Fruit fly (Drosophila melanogaster) whole organism, wandering third instar larva: ENCODE data around the gene CG3081.
A peak's percentile ranks its signal among the peaks of the same experiment; 100 is the strongest.

ENCODE experiments used
- Abd-B ChIP-seq: fragments of >200 bp; optimal IDR thresholded peaks from 2 replicates; lab custom pipeline; 2017; ENCODE audit warnings: missing biosample characterization, missing genetic modification characterization
- CG32264 ChIP-seq: fragments of 200-800 bp; sonication (Bioruptor generic); optimal IDR thresholded peaks from 2 replicates; lab custom pipeline; 2016; ENCODE audit warnings: missing biosample characterization, missing genetic modification characterization
- CrebA ChIP-seq: fragments of 200-800 bp; sonication (Bioruptor generic); optimal IDR thresholded peaks from 2 replicates; lab custom pipeline; 2016; ENCODE audit warnings: missing biosample characterization, mild to moderate bottlenecking, missing genetic modification characterization, borderline replicate concordance
- Dfd ChIP-seq: fragments of >200 bp; optimal IDR thresholded peaks from 2 replicates; lab custom pipeline; 2017; ENCODE audit warnings: missing biosample characterization, missing genetic modification characterization
- HLH106 ChIP-seq: fragments of 200-800 bp; optimal IDR thresholded peaks from 3 replicates; lab custom pipeline; 2019; ENCODE audit warnings: missing biosample characterization, mild to moderate bottlenecking, missing genetic modification characterization, moderate library complexity
- Hr78 ChIP-seq: fragments of >200 bp; optimal IDR thresholded peaks from 2 replicates; lab custom pipeline; 2017; ENCODE audit warnings: missing biosample characterization, missing genetic modification characterization
- Jra ChIP-seq: sonication (Bioruptor generic); optimal IDR thresholded peaks from 2 replicates; lab custom pipeline; 2016; ENCODE audit warnings: missing biosample characterization, missing genetic modification characterization
- Mio ChIP-seq: sonication (Bioruptor generic); optimal IDR thresholded peaks from 2 replicates; lab custom pipeline; 2016; ENCODE audit warnings: missing biosample characterization, missing genetic modification characterization
- Myc ChIP-seq: fragments of >200 bp; optimal IDR thresholded peaks from 2 replicates; lab custom pipeline; 2017
- N ChIP-seq: fragments of >200 bp; optimal IDR thresholded peaks from 2 replicates; lab custom pipeline; 2018; ENCODE audit warnings: missing biosample characterization, missing external identifiers, missing genetic modification characterization
- OdsH ChIP-seq: fragments of 200-800 bp; sonication (Bioruptor generic); optimal IDR thresholded peaks from 2 replicates; lab custom pipeline; 2016; ENCODE audit warnings: missing biosample characterization, mild to moderate bottlenecking, missing genetic modification characterization
- Rel ChIP-seq, 2 experiments: fragments of 200-800 bp; sonication (Bioruptor generic) in 1 of 2; optimal IDR thresholded peaks; 2 replicates in 1 of 2; 3 replicates in 1 of 2; lab custom pipeline; 2016 to 2019; ENCODE audit warnings: mild to moderate bottlenecking in 2 of 2, missing biosample characterization in 2 of 2, missing genetic modification characterization in 2 of 2, moderate library complexity in 1 of 2
- Sp1 ChIP-seq: fragments of 200-800 bp; sonication (Bioruptor generic); optimal IDR thresholded peaks from 3 replicates; lab custom pipeline; 2019; ENCODE audit warnings: missing biosample characterization, mild to moderate bottlenecking, missing genetic modification characterization, moderate library complexity
- Vsx2 ChIP-seq: fragments of 200-300, 225-300 bp; sonication (Bioruptor generic); optimal IDR thresholded peaks from 2 replicates; lab custom pipeline; 2018; ENCODE audit warnings: missing biosample characterization, missing genetic modification characterization; ENCODE audit not compliant: partially characterized antibody
- br ChIP-seq: fragments of 200-800 bp; sonication (Bioruptor generic); optimal IDR thresholded peaks from 2 replicates; lab custom pipeline; 2016; ENCODE audit warnings: missing biosample characterization, missing genetic modification characterization
- brk ChIP-seq: fragments of 200-800 bp; sonication (Bioruptor generic); optimal IDR thresholded peaks from 2 replicates; lab custom pipeline; 2016; ENCODE audit warnings: missing biosample characterization, mild to moderate bottlenecking, missing genetic modification characterization
- dl ChIP-seq, 2 experiments: fragments of 175-275, 200-275 bp in 1 of 2; fragments of 200-275 bp in 1 of 2; sonication (Bioruptor generic); optimal IDR thresholded peaks; lab custom pipeline; 2018; ENCODE audit warnings: mild to moderate bottlenecking in 2 of 2, missing biosample characterization in 2 of 2, missing genetic modification characterization in 2 of 2, moderate library complexity in 2 of 2; ENCODE audit not compliant: partially characterized antibody in 2 of 2, insufficient read depth in 1 of 2
- dmrt93B ChIP-seq: fragments of 200-800 bp; sonication (Bioruptor generic); optimal IDR thresholded peaks from 2 replicates; lab custom pipeline; 2018; ENCODE audit warnings: missing biosample characterization, mild to moderate bottlenecking, missing genetic modification characterization
- ey ChIP-seq: fragments of 200-800 bp; sonication (Bioruptor generic); optimal IDR thresholded peaks from 2 replicates; lab custom pipeline; 2016; ENCODE audit warnings: missing biosample characterization, missing genetic modification characterization
- foxo ChIP-seq, 2 experiments: fragments of 200-800 bp; sonication (Bioruptor generic); optimal IDR thresholded peaks; 2 replicates in 1 of 2; 3 replicates in 1 of 2; lab custom pipeline; 2016 to 2017; ENCODE audit warnings: missing biosample characterization in 2 of 2, missing genetic modification characterization in 2 of 2
- fru ChIP-seq: fragments of 200-800 bp; sonication (Bioruptor generic); optimal IDR thresholded peaks from 3 replicates; lab custom pipeline; 2016; ENCODE audit warnings: missing biosample characterization, mild to moderate bottlenecking, missing genetic modification characterization
- h ChIP-seq: fragments of 200-800 bp; sonication (Bioruptor generic); optimal IDR thresholded peaks from 3 replicates; lab custom pipeline; 2016; ENCODE audit warnings: missing biosample characterization, mild to moderate bottlenecking, missing genetic modification characterization
- lola ChIP-seq: fragments of >200 bp; optimal IDR thresholded peaks from 2 replicates; lab custom pipeline; 2017; ENCODE audit warnings: missing biosample characterization, missing genetic modification characterization
- pan ChIP-seq: fragments of >200 bp; optimal IDR thresholded peaks from 2 replicates; lab custom pipeline; 2017
- psq ChIP-seq: fragments of 200-800 bp; sonication (Bioruptor generic); optimal IDR thresholded peaks from 3 replicates; lab custom pipeline; 2017; ENCODE audit warnings: missing biosample characterization, mild to moderate bottlenecking, missing genetic modification characterization, moderate library complexity
- rgr ChIP-seq: fragments of 200-800 bp; sonication (Bioruptor generic); optimal IDR thresholded peaks from 3 replicates; lab custom pipeline; 2016; ENCODE audit warnings: missing biosample characterization, mild to moderate bottlenecking, missing genetic modification characterization
- sv ChIP-seq: fragments of 200-800 bp; sonication (Bioruptor generic); optimal IDR thresholded peaks from 3 replicates; lab custom pipeline; 2016; ENCODE audit warnings: missing biosample characterization, missing genetic modification characterization
- usp ChIP-seq: fragments of >200 bp; optimal IDR thresholded peaks from 2 replicates; lab custom pipeline; 2017; ENCODE audit warnings: missing biosample characterization, missing genetic modification characterization

The CG3081 gene

DNA sequence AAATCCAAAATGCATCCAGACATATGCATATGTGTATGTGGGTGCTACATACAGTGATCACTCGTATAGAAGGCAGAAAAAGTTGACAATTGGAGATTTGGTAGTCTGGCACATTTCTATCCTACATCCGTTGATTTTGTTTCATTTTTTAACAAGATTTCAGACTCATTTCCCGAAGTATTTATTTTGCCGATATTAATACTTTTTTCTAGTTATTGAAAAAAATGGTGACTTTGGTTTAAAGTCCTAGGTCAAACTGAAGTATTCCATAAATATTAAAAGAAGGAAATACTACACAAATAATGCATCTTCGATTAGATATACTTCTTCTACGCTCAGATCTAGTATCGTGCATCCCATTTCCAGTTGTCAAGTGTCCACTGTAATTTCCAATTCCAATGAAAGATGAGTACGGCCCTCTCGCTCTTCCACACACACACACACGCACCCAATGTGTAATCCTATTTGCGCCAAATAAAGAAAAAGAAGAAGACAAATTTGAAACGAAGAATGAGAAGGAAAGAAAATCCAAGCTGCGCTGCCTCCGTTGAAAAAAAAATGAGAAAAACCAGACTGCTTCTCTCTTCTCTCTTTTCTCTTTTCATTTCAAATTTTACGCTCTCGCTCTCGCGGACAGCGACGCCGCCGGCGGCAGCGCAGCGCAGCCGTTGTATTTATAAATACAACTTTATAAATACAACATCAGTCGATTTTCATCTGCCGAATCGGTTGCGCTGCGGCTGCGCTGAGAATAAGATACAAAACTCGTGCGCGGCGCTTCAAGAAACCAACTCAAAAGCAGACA is 26.7 kb downstream of the CG3081 start, which contains the start of gene peb (continued):
- no peak for TF ChIP-seq CrebA (GFP tag; lab: Kevin White, UChicago)
- TF ChIP-seq lola (GFP tag; lab: Kevin White, UChicago), result no peak
- TF ChIP-seq psq (GFP tag; lab: Kevin White, UChicago), result peak; percentile 27
- TF ChIP-seq Myc (lab: Kevin White, UChicago), result no peak
- no peak for TF ChIP-seq Abd-B
- no peak for TF ChIP-seq usp (GFP tag; lab: Kevin White, UChicago)

DNA sequence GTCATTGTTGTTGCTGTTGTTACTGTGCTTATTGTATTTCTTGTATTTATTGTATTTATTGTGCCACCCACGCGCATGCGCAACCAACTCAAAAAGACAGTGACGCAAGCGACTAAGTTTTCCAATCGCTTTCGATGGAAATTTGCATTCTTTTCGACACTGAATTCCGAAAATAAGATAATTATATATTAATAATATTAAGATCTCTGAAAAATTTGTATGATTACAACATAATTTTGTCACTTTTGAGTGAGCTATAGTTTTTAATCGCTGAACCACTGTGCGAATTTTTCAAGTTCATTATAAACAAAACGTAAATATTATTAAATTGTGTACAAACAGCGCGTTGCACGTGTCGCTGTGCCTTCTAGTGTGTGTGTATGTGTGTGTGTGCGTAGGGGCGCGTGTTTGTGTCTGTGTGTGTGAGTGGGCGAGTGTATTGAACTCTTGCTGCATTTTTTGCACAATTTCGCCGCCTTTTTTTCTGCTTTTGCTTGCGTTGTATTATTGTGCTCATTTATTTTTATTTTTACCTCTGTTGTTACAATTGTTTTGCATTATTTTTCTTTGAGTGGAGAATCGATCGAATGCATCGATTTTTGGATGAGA is 28.0 kb downstream of the CG3081 start:
- TF ChIP-seq h (peak; percentile 14), Sp1 (GFP tag; lab: Kevin White, UChicago) (peak; percentile 18), OdsH (GFP tag; lab: Kevin White, UChicago) (peak; percentile 7), HLH106 (peak; percentile 3), CrebA (GFP tag; lab: Kevin White, UChicago) (no peak), lola (GFP tag; lab: Kevin White, UChicago) (no peak), rgr (GFP tag; lab: Kevin White, UChicago) (peak; percentile 34), Jra (no peak), psq (GFP tag; lab: Kevin White, UChicago) (peak; percentile 18), dmrt93B (GFP tag; lab: Kevin White, UChicago) (peak; percentile 6), foxo (GFP tag; optimal IDR thresholded peaks at IDR 0.05; lab: Kevin White, UChicago) (peak in 1 of 2 experiments; percentile 50), Myc (lab: Kevin White, UChicago) (no peak), Dfd (GFP tag; lab: Kevin White, UChicago) (peak; percentile 64)

DNA sequence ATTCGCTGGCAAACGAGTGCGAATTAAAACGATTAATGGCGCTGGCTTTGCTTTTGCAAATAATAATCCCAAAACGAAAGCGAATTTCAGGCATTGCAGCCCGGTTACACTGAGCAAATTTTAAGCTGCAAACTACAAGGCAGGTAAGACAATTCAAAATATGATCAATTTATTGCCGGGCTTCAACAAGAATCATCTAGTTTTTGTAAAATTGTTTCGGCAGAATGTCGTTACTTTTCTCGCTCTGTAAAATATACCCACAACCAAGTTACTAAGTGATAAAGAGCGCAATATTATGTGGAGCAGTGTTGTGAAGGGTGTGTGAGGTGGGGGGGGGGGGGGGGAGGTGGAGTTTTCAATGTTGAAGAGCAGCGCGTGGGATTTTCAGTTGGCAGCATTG is 28.8 kb downstream of the CG3081 start:
- TF ChIP-seq dl (GFP tag; optimal IDR thresholded peaks at IDR 0.05; lab: Kevin White, UChicago; ENCODE audit: insufficient read depth in 1 of 2, partially characterized antibody in 2 of 2) (no peak), h (peak; percentile 34), foxo (GFP tag; optimal IDR thresholded peaks at IDR 0.05; lab: Kevin White, UChicago) (peak in 1 of 2 experiments; percentile 16), dmrt93B (GFP tag; lab: Kevin White, UChicago) (peak; percentile 10), psq (GFP tag; lab: Kevin White, UChicago) (no peak), br (GFP tag; lab: Kevin White, UChicago) (no peak)
- TF ChIP-seq, all 38 proteins: peak for 3

DNA sequence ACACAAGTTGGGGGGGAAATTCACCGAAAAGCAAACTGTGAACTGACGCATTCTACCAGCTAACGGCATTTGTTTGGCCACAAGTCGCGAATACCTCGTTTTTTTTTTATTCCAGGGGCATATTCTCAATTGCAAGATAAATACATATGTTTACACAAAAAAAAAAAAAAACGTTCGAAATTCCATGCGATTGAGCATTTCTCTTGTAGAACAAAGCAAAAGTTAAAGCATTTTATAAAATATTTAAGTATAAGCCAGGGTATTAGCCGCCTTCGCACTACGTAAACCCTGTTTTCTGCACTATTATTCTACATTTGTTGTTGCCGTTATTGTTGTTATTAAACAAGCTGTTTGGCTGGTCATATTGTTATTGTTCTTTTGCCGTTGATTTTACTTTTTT is 29.5 kb downstream of the CG3081 start:
- TF ChIP-seq foxo (GFP tag; optimal IDR thresholded peaks at IDR 0.05; lab: Kevin White, UChicago), result peak in 1 of 2 experiments; percentile 47
- no peak for TF ChIP-seq Jra
- peak; percentile 24 for TF ChIP-seq fru
- peak; percentile 0 for TF ChIP-seq rgr (GFP tag; lab: Kevin White, UChicago)
- no peak for TF ChIP-seq Mio
- TF ChIP-seq, all 38 proteins: peak for 3

DNA sequence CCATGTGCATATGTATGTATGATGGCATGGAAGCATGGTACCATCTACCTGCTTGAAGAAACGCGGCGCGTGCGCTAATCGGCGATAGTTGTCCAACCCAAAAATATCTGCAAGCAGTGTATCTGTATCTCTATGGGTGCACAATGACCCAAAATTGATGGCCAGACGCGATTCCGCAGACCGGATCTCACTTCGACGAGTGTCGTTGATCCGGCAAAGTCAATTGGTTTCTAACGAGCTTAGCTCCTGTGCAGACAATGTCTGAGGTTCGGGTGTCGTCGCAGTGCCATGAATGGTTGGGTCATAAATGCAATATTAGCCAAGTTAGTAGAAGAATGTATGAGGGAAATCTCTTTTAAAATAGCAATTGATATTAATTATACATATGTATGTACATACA is 30.2 kb downstream of the CG3081 start:
- TF ChIP-seq pan (lab: Kevin White, UChicago), result no peak
- no peak for TF ChIP-seq Rel (GFP tag; optimal IDR thresholded peaks at IDR 0.05; lab: Kevin White, UChicago)
- TF ChIP-seq Rel (tag; optimal IDR thresholded peaks at IDR 0.05; lab: Kevin White, UChicago), result no peak
- no peak for TF ChIP-seq sv
- TF ChIP-seq brk (GFP tag; lab: Kevin White, UChicago), result no peak
- no peak for TF ChIP-seq Mio
- no peak for TF ChIP-seq Jra
- no peak for TF ChIP-seq ey
- TF ChIP-seq Dfd (GFP tag; lab: Kevin White, UChicago), result no peak
- TF ChIP-seq br (GFP tag; lab: Kevin White, UChicago), result no peak
- TF ChIP-seq CG32264, result no peak
- no peak for TF ChIP-seq Abd-B
- no peak for TF ChIP-seq Hr78
- no peak for TF ChIP-seq N
- TF ChIP-seq dmrt93B (GFP tag; lab: Kevin White, UChicago), result no peak
- TF ChIP-seq Vsx2 (GFP tag; lab: Kevin White, UChicago), result no peak
- TF ChIP-seq rgr (GFP tag; lab: Kevin White, UChicago), result no peak
